Worm (Caenorhabditis elegans) whole organism, L4 larva: ENCODE results near the gene amt-1.

Experiments
- F26F4.8 ChIP-seq: fragments of 200-800 bp; sonication (Bioruptor generic); conservative IDR thresholded peaks from 2 replicates; pipeline ENCODE4 v1.3.6; 2022; ENCODE audit warnings: missing genetic modification characterization, missing compliant biosample characterization
- F37D6.2 ChIP-seq: sonication (generic microtip); optimal IDR thresholded peaks from 2 replicates; lab custom pipeline; 2016; ENCODE audit warnings: mild to moderate bottlenecking, missing genetic modification characterization, missing compliant biosample characterization
- F44E2.7 ChIP-seq: fragments of 200-800 bp; sonication (Bioruptor generic); IDR thresholded peaks from 2 replicates; pipeline ENCODE4 v2.1.2; 2022; ENCODE audit warnings: missing genetic modification characterization, missing compliant biosample characterization
- F49E8.2 ChIP-seq: sonication (generic microtip); optimal IDR thresholded peaks from 2 replicates; lab custom pipeline; 2016; ENCODE audit warnings: missing compliant biosample characterization, mild to moderate bottlenecking, missing genetic modification characterization, borderline replicate concordance
- T20F7.1 ChIP-seq: fragments of 200-800 bp; sonication (Bioruptor generic); optimal IDR thresholded peaks from 2 replicates; lab custom pipeline; 2018; ENCODE audit warnings: mild to moderate bottlenecking, missing genetic modification characterization, missing compliant biosample characterization
- Y5F2A.4 ChIP-seq: fragments of 200-800 bp; sonication (Bioruptor generic); optimal IDR thresholded peaks from 2 replicates; lab custom pipeline; 2018; ENCODE audit warnings: mild to moderate bottlenecking, missing genetic modification characterization, missing compliant biosample characterization
- ZK337.2 ChIP-seq: fragments of 200-800 bp; sonication (Bioruptor generic); IDR thresholded peaks from 2 replicates; pipeline ENCODE4 v1.3.6; 2022; ENCODE audit warnings: missing genetic modification reagents, missing genetic modification characterization, missing compliant biosample characterization
- ZK546.5 ChIP-seq, 2 experiments: sonication (generic microtip); optimal IDR thresholded peaks; 2 replicates each; lab custom pipeline; 2017; ENCODE audit warnings: missing biosample characterization in 2 of 2, missing genetic modification characterization in 2 of 2
- aha-1 ChIP-seq: fragments of 150-350 bp; peaks from one replicate; lab custom pipeline; 2014; ENCODE audit warnings: missing biosample characterization, missing genetic modification characterization
- arid-1 ChIP-seq: fragments of 200-800 bp; sonication (Bioruptor generic); conservative IDR thresholded peaks from 2 replicates; pipeline ENCODE4 v1.3.6; 2022; ENCODE audit warnings: missing genetic modification reagents, missing genetic modification characterization, missing compliant biosample characterization
- attf-4 ChIP-seq: sonication (generic microtip); optimal IDR thresholded peaks from 3 replicates; lab custom pipeline; 2017; ENCODE audit warnings: missing biosample characterization, missing genetic modification characterization
- ceh-20 ChIP-seq: fragments of 200-800 bp; sonication (Bioruptor generic); IDR thresholded peaks from 2 replicates; pipeline ENCODE4 v1.3.6; 2022; ENCODE audit warnings: missing genetic modification reagents, missing genetic modification characterization, missing compliant biosample characterization
- ceh-44 ChIP-seq: fragments of 200-800 bp; sonication (Bioruptor generic); IDR thresholded peaks from 2 replicates; pipeline ENCODE4 v1.3.6; 2022; ENCODE audit warnings: missing genetic modification reagents, missing genetic modification characterization, missing compliant biosample characterization
- ces-1 ChIP-seq: fragments of 150-350 bp; sonication (generic microtip); optimal IDR thresholded peaks from 4 replicates; lab custom pipeline; 2014; ENCODE audit warnings: missing biosample characterization, missing genetic modification reagents, missing genetic modification characterization
- daf-12 ChIP-seq: fragments of 150-350 bp; optimal IDR thresholded peaks from 2 replicates; lab custom pipeline; 2014; ENCODE audit warnings: missing biosample characterization, missing genetic modification reagents, missing genetic modification characterization
- dmd-8 ChIP-seq: fragments of 200-800 bp; sonication (Bioruptor generic); IDR thresholded peaks from 2 replicates; pipeline ENCODE4 v1.3.6; 2022; ENCODE audit warnings: missing genetic modification characterization, missing compliant biosample characterization
- dpl-1 ChIP-seq: fragments of 150-350 bp; optimal IDR thresholded peaks from 2 replicates; lab custom pipeline; 2014; ENCODE audit warnings: missing biosample characterization, missing genetic modification reagents, missing genetic modification characterization
- duxl-1 ChIP-seq: sonication (generic microtip); optimal IDR thresholded peaks from 2 replicates; lab custom pipeline; 2016; ENCODE audit warnings: mild to moderate bottlenecking, missing genetic modification characterization, moderate library complexity, missing compliant biosample characterization; ENCODE audit not compliant: poor library complexity
- egl-27 ChIP-seq: sonication (generic microtip); optimal IDR thresholded peaks from 3 replicates; lab custom pipeline; 2017; ENCODE audit warnings: missing biosample characterization, missing genetic modification reagents, missing genetic modification characterization
- fos-1 ChIP-seq: fragments of 150-350 bp; optimal IDR thresholded peaks from 2 replicates; lab custom pipeline; 2014; ENCODE audit warnings: missing biosample characterization, missing genetic modification characterization
- hlh-11 ChIP-seq: fragments of 200-800 bp; sonication (Bioruptor generic); optimal IDR thresholded peaks from 2 replicates; lab custom pipeline; 2018; ENCODE audit warnings: mild to moderate bottlenecking, missing genetic modification characterization, missing compliant biosample characterization
- hlh-30 ChIP-seq: sonication (generic microtip); optimal IDR thresholded peaks from 2 replicates; lab custom pipeline; 2017; ENCODE audit warnings: antibody characterized with exemption, mild to moderate bottlenecking, missing genetic modification characterization, missing compliant biosample characterization; ENCODE audit not compliant: insufficient read depth
- lin-1 ChIP-seq: fragments of 200-800 bp; sonication (Bioruptor generic); IDR thresholded peaks from 2 replicates; pipeline ENCODE4 v1.3.6; 2022; ENCODE audit warnings: missing genetic modification reagents, missing genetic modification characterization, missing compliant biosample characterization
- lin-13 ChIP-seq: fragments of 150-350 bp; optimal IDR thresholded peaks from 2 replicates; lab custom pipeline; 2014; ENCODE audit warnings: missing biosample characterization, missing genetic modification reagents, missing genetic modification characterization
- lin-15B ChIP-seq: fragments of 150-350 bp; sonication (generic microtip); optimal IDR thresholded peaks from 3 replicates; lab custom pipeline; 2014; ENCODE audit warnings: missing biosample characterization, missing genetic modification characterization
- lin-29 ChIP-seq: fragments of 200-800 bp; sonication (Bioruptor generic); IDR thresholded peaks from 2 replicates; pipeline ENCODE4 v1.3.6; 2022; ENCODE audit warnings: missing genetic modification reagents, missing genetic modification characterization, missing compliant biosample characterization
- lin-38 ChIP-seq: fragments of 200-800 bp; sonication (Bioruptor generic); IDR thresholded peaks from 2 replicates; pipeline ENCODE4 v1.3.6; 2022; ENCODE audit warnings: missing genetic modification reagents, missing genetic modification characterization, missing compliant biosample characterization
- lin-39 ChIP-seq: fragments of 150-350 bp; optimal IDR thresholded peaks from 2 replicates; lab custom pipeline; 2014; ENCODE audit warnings: missing biosample characterization, missing genetic modification reagents, missing genetic modification characterization
- lir-3 ChIP-seq: sonication (generic microtip); optimal IDR thresholded peaks from 2 replicates; lab custom pipeline; 2016; ENCODE audit warnings: mild to moderate bottlenecking, missing genetic modification characterization, missing compliant biosample characterization
- lsy-2 ChIP-seq, 2 experiments: fragments of 150-350 bp in 1 of 2; sonication (generic microtip) in 1 of 2; optimal IDR thresholded peaks; 2 replicates each; lab custom pipeline; 2014 to 2017; ENCODE audit warnings: missing biosample characterization in 2 of 2, missing genetic modification characterization in 2 of 2
- madf-9 ChIP-seq: fragments of 200-800 bp; sonication (Bioruptor generic); conservative IDR thresholded peaks from 2 replicates; pipeline ENCODE4 v1.3.6; 2022; ENCODE audit warnings: missing genetic modification reagents, missing genetic modification characterization, missing compliant biosample characterization
- mdt-29 ChIP-seq: fragments of 200-800 bp; sonication (Bioruptor generic); IDR thresholded peaks from 2 replicates; pipeline ENCODE4 v1.3.6; 2022; ENCODE audit warnings: missing genetic modification reagents, missing genetic modification characterization, missing compliant biosample characterization
- mxl-2 ChIP-seq: fragments of 200-800 bp; sonication (Bioruptor generic); conservative IDR thresholded peaks from 2 replicates; pipeline ENCODE4 v1.3.6; 2022; ENCODE audit warnings: missing genetic modification reagents, missing genetic modification characterization, missing compliant biosample characterization
- nhr-10 ChIP-seq: fragments of 150-350 bp; optimal IDR thresholded peaks from 2 replicates; lab custom pipeline; 2014; ENCODE audit warnings: missing biosample characterization, missing genetic modification characterization
- nhr-102 ChIP-seq: sonication (generic microtip); optimal IDR thresholded peaks from 2 replicates; lab custom pipeline; 2016; ENCODE audit warnings: mild to moderate bottlenecking, missing genetic modification characterization, moderate library complexity, missing compliant biosample characterization
- nhr-11 ChIP-seq: fragments of 150-350 bp; optimal IDR thresholded peaks from 2 replicates; lab custom pipeline; 2014; ENCODE audit warnings: missing biosample characterization, missing genetic modification characterization
- nhr-237 ChIP-seq: sonication (generic microtip); optimal IDR thresholded peaks from 2 replicates; lab custom pipeline; 2017; ENCODE audit warnings: missing biosample characterization, missing genetic modification characterization
- nhr-28 ChIP-seq: fragments of 150-350 bp; optimal IDR thresholded peaks from 2 replicates; lab custom pipeline; 2014; ENCODE audit warnings: missing biosample characterization, missing genetic modification characterization
- nhr-76 ChIP-seq: fragments of 150-350 bp; optimal IDR thresholded peaks from 2 replicates; lab custom pipeline; 2014; ENCODE audit warnings: missing biosample characterization, missing genetic modification characterization
- php-3 ChIP-seq: fragments of 200-800 bp; sonication (Bioruptor generic); IDR thresholded peaks from 2 replicates; pipeline ENCODE4 v1.3.6; 2022; ENCODE audit warnings: missing genetic modification reagents, missing genetic modification characterization, missing compliant biosample characterization
- pqm-1 ChIP-seq: sonication (generic microtip); optimal IDR thresholded peaks from 2 replicates; lab custom pipeline; 2017; ENCODE audit warnings: missing biosample characterization, missing genetic modification characterization
- rbr-2 ChIP-seq: sonication (generic microtip); optimal IDR thresholded peaks from 2 replicates; lab custom pipeline; 2016; ENCODE audit warnings: missing genotype, missing genetic modification characterization, missing compliant biosample characterization
- saeg-2 ChIP-seq: fragments of 200-800 bp; sonication (Bioruptor generic); IDR thresholded peaks from 2 replicates; pipeline ENCODE4 v1.3.6; 2022; ENCODE audit warnings: missing genetic modification reagents, missing genetic modification characterization, missing compliant biosample characterization
- sdz-12 ChIP-seq: fragments of 200-800 bp; sonication (Bioruptor generic); optimal IDR thresholded peaks from 2 replicates; lab custom pipeline; 2018; ENCODE audit warnings: mild to moderate bottlenecking, missing genetic modification characterization, missing compliant biosample characterization
- skn-1 ChIP-seq: fragments of 150-350 bp; optimal IDR thresholded peaks from 2 replicates; lab custom pipeline; 2014; ENCODE audit warnings: missing biosample characterization, missing genetic modification characterization
- spr-3 ChIP-seq: fragments of 200-800 bp; sonication (Bioruptor generic); optimal IDR thresholded peaks from 2 replicates; lab custom pipeline; 2018; ENCODE audit warnings: mild to moderate bottlenecking, missing genetic modification characterization, missing compliant biosample characterization
- tag-97 ChIP-seq: fragments of 200-800 bp; sonication (Bioruptor generic); IDR thresholded peaks from 2 replicates; pipeline ENCODE4 v1.3.6; 2022; ENCODE audit warnings: missing genetic modification characterization, missing compliant biosample characterization
- unc-130 ChIP-seq: sonication (generic microtip); optimal IDR thresholded peaks from 2 replicates; lab custom pipeline; 2016; ENCODE audit warnings: missing genetic modification reagents, missing genetic modification characterization, missing compliant biosample characterization
- unc-62 ChIP-seq, 3 experiments: fragments of 150-350 bp in 1 of 3; sonication (generic microtip); optimal IDR thresholded peaks in 2 of 3; peaks in 1 of 3; 1 replicate in 1 of 3; 2 replicates in 2 of 3; lab custom pipeline; 2014 to 2017; ENCODE audit warnings: missing biosample characterization in 3 of 3, missing genetic modification characterization in 3 of 3, missing genetic modification reagents in 3 of 3, missing genotype in 1 of 3
- zfp-2 ChIP-seq: sonication (generic microtip); optimal IDR thresholded peaks from 2 replicates; lab custom pipeline; 2016; ENCODE audit warnings: mild to moderate bottlenecking, missing genetic modification characterization, missing compliant biosample characterization
- zip-2 ChIP-seq: fragments of 150-350 bp; optimal IDR thresholded peaks from 2 replicates; lab custom pipeline; 2014; ENCODE audit warnings: missing biosample characterization, missing genetic modification characterization
- ztf-11 ChIP-seq: fragments of 150-350 bp; optimal IDR thresholded peaks from 2 replicates; lab custom pipeline; 2014; ENCODE audit warnings: missing biosample characterization, missing genetic modification characterization

amt-1 gene

DNA sequence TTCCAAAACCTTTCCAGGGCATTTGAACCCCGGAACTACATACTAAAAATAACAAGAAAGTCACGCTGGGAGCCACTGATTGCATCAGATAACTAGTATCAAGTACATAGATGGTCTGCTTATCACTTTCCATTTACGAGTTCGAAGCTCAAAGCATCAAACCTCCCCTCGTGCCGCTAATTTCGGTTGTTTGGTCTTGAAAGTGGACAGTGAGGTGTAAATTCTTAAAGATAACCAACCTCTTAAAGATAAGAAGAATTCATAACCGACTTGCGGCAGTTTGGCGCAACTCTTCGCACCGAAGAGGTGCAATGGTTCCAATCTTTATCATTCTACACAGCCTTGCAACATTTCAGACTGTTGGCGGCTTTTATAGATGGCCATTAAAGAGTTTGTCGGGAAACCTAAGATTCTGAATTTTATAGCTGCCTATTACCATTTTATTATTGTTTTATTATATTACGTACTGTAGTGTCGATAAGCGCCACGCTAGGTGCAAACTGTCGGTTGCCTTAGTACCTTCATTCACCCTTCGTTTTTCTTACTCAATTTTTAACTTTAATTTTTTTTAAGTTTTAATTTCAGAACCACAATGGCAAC, 6.4 kb upstream of the amt-1 start, which contains the start of gene amt-4 (continued):
- no peak for TF ChIP-seq dmd-8 (GFP tag; lab: Robert Waterston, UW)
- no peak for TF ChIP-seq F49E8.2 (tag; lab: Kevin White, UChicago)
- no peak for TF ChIP-seq lin-39 (tag; lab: Kevin White, UChicago)
- peak; percentile 84 for TF ChIP-seq aha-1
- TF ChIP-seq nhr-28 (tag; lab: Kevin White, UChicago), result peak; percentile 87
- TF ChIP-seq F26F4.8 (GFP tag; lab: Robert Waterston, UW), result no peak
- no peak for TF ChIP-seq saeg-2 (GFP tag; lab: Robert Waterston, UW)
- TF ChIP-seq dpl-1, result no peak
- TF ChIP-seq pqm-1 (tag; lab: Kevin White, UChicago), result peak; percentile 92
- no peak for TF ChIP-seq nhr-11 (tag; lab: Kevin White, UChicago)
- no peak for TF ChIP-seq lin-29 (GFP tag; lab: Robert Waterston, UW)
- no peak for TF ChIP-seq fos-1
- no peak for TF ChIP-seq zfp-2 (tag; lab: Kevin White, UChicago)
- no peak for TF ChIP-seq arid-1 (GFP tag; lab: Robert Waterston, UW)
- TF ChIP-seq ces-1 (GFP tag; lab: Kevin White, UChicago), result no peak
- TF ChIP-seq F44E2.7, result no peak
- TF ChIP-seq unc-62 (GFP tag; optimal IDR thresholded peaks at IDR 0.05 in 1 of 2; lab: Kevin White, UChicago), result no peak
- no peak for TF ChIP-seq unc-62 (tag; optimal IDR thresholded peaks at IDR 0.05; lab: Kevin White, UChicago)
- TF ChIP-seq sdz-12, result no peak
- TF ChIP-seq Y5F2A.4 (GFP tag; lab: Kevin White, UChicago), result no peak
- no peak for TF ChIP-seq lin-15B (tag; lab: Kevin White, UChicago)
- no peak for TF ChIP-seq egl-27 (tag; lab: Kevin White, UChicago)
- no peak for TF ChIP-seq lin-13 (GFP tag; lab: Kevin White, UChicago)
- no peak for TF ChIP-seq lir-3 (tag; lab: Kevin White, UChicago)
- TF ChIP-seq mdt-29, result no peak
- TF ChIP-seq nhr-237, result no peak
- TF ChIP-seq F37D6.2 (tag; lab: Kevin White, UChicago), result no peak
- TF ChIP-seq nhr-102, result peak; percentile 61
- TF ChIP-seq hlh-30, result peak; percentile 52
- TF ChIP-seq ZK546.5 (tag; optimal IDR thresholded peaks at IDR 0.05; lab: Kevin White, UChicago), result no peak
- no peak for TF ChIP-seq nhr-76 (tag; lab: Kevin White, UChicago)
- TF ChIP-seq lin-38 (GFP tag; lab: Robert Waterston, UW), result no peak
- no peak for TF ChIP-seq madf-9 (GFP tag; lab: Robert Waterston, UW)
- TF ChIP-seq php-3, result peak; percentile 99
- TF ChIP-seq ZK337.2, result no peak
- no peak for TF ChIP-seq tag-97 (GFP tag; lab: Robert Waterston, UW)
- no peak for TF ChIP-seq rbr-2 (tag; lab: Kevin White, UChicago)
- TF ChIP-seq ztf-11, result no peak
- TF ChIP-seq unc-130 (GFP tag; lab: Kevin White, UChicago), result no peak
- no peak for TF ChIP-seq ceh-44 (GFP tag; lab: Robert Waterston, UW)
- TF ChIP-seq mxl-2 (GFP tag; lab: Robert Waterston, UW), result no peak
- no peak for TF ChIP-seq T20F7.1 (GFP tag; lab: Kevin White, UChicago)
- no peak for TF ChIP-seq duxl-1 (tag; lab: Kevin White, UChicago)
- TF ChIP-seq lsy-2 (tag; optimal IDR thresholded peaks at IDR 0.05; lab: Kevin White, UChicago), result no peak
- no peak for TF ChIP-seq lin-1 (GFP tag; lab: Robert Waterston, UW)
- TF ChIP-seq zip-2 (tag; lab: Kevin White, UChicago), result no peak
- TF ChIP-seq skn-1 (tag; lab: Kevin White, UChicago), result no peak
- TF ChIP-seq ceh-20 (GFP tag; lab: Robert Waterston, UW), result no peak
- TF ChIP-seq hlh-11, result peak; percentile 85
- no peak for TF ChIP-seq daf-12 (tag; lab: Kevin White, UChicago)
- no peak for TF ChIP-seq attf-4 (tag; lab: Kevin White, UChicago)
- TF ChIP-seq spr-3 (GFP tag; lab: Kevin White, UChicago), result no peak
- peak; percentile 45 for TF ChIP-seq nhr-10
